Fruit fly (Drosophila melanogaster) whole organism, embryonic: ENCODE results near the gene CG2256.

Experiments
- B-H1 ChIP-seq: fragments of 200-800 bp; sonication (Bioruptor generic); IDR thresholded peaks from 3 replicates; pipeline ENCODE4 v1.3.6; 2022; ENCODE audit warnings: missing biosample characterization, missing genetic modification characterization
- CG1233 ChIP-seq: fragments of 200-800 bp; sonication (Bioruptor generic); optimal IDR thresholded peaks from 4 replicates; lab custom pipeline; 2018; ENCODE audit warnings: missing biosample characterization, mild to moderate bottlenecking, missing genetic modification characterization
- CG13624 ChIP-seq: fragments of 200-800 bp; sonication (Bioruptor generic); optimal IDR thresholded peaks from 2 replicates; lab custom pipeline; 2016; ENCODE audit warnings: missing biosample characterization, missing genetic modification characterization
- CG14441 ChIP-seq: fragments of 200-800 bp; sonication (Bioruptor generic); IDR thresholded peaks from 2 replicates; pipeline ENCODE4 v1.3.6; 2022; ENCODE audit warnings: missing biosample characterization, missing genetic modification characterization
- CG14710 ChIP-seq: fragments of 200-800 bp; sonication (Bioruptor generic); optimal IDR thresholded peaks from 3 replicates; lab custom pipeline; 2019; ENCODE audit warnings: missing biosample characterization, mild to moderate bottlenecking, missing genetic modification characterization, moderate library complexity
- CG1603 ChIP-seq: fragments of 200-800 bp; sonication (Bioruptor generic); optimal IDR thresholded peaks from 2 replicates; lab custom pipeline; 2019; ENCODE audit warnings: missing biosample characterization, mild to moderate bottlenecking, missing genetic modification characterization, moderate library complexity
- CG17186 ChIP-seq: fragments of 200-800 bp; sonication (Bioruptor generic); optimal IDR thresholded peaks from 3 replicates; lab custom pipeline; 2017; ENCODE audit warnings: missing biosample characterization, missing genetic modification reagents, missing genetic modification characterization
- CG17568 ChIP-seq: fragments of 200-800 bp; sonication (Bioruptor generic); optimal IDR thresholded peaks from 2 replicates; lab custom pipeline; 2018; ENCODE audit warnings: missing biosample characterization, mild to moderate bottlenecking, missing genetic modification characterization, moderate library complexity
- CG17829 ChIP-seq: fragments of 200-800 bp; optimal IDR thresholded peaks from 2 replicates; lab custom pipeline; 2019; ENCODE audit warnings: missing biosample characterization, mild to moderate bottlenecking, missing genetic modification characterization, moderate library complexity
- CG2120 ChIP-seq: fragments of 200-800 bp; sonication (Bioruptor generic); optimal IDR thresholded peaks from 3 replicates; lab custom pipeline; 2016; ENCODE audit warnings: missing biosample characterization, missing genetic modification characterization
- CG2712 ChIP-seq: fragments of 200-800 bp; optimal IDR thresholded peaks from 3 replicates; lab custom pipeline; 2019; ENCODE audit warnings: missing biosample characterization, mild to moderate bottlenecking, missing genetic modification characterization, moderate library complexity
- CG32772 ChIP-seq: fragments of 200-800 bp; sonication (Bioruptor generic); IDR thresholded peaks from 2 replicates; pipeline ENCODE4 v1.3.6; 2022; ENCODE audit warnings: missing biosample characterization, missing genetic modification characterization
- CG34422 ChIP-seq: fragments of 200-800 bp; sonication (Bioruptor generic); IDR thresholded peaks from 3 replicates; pipeline ENCODE4 v1.3.6; 2022; ENCODE audit warnings: missing biosample characterization, missing genetic modification characterization
- CG4854 ChIP-seq: fragments of 200-800 bp; sonication (Bioruptor generic); optimal IDR thresholded peaks from 2 replicates; lab custom pipeline; 2016; ENCODE audit warnings: missing biosample characterization, missing genetic modification characterization, inconsistent platforms
- CG7556 ChIP-seq: fragments of 200-800 bp; sonication (Bioruptor generic); optimal IDR thresholded peaks from 2 replicates; lab custom pipeline; 2017; ENCODE audit warnings: missing biosample characterization, mild to moderate bottlenecking, missing genetic modification characterization
- CG8290 ChIP-seq, 3 experiments: fragments of 200-800 bp; sonication (Bioruptor generic); optimal IDR thresholded peaks; 2 replicates each; lab custom pipeline; 2016 to 2019; ENCODE audit warnings: missing biosample characterization in 3 of 3, missing genetic modification characterization in 3 of 3, mild to moderate bottlenecking in 2 of 3, moderate library complexity in 1 of 3
- CTCF ChIP-seq: fragments of 200-800 bp; sonication (Bioruptor generic); optimal IDR thresholded peaks from 2 replicates; lab custom pipeline; 2017; ENCODE audit warnings: missing biosample characterization, mild to moderate bottlenecking, missing genetic modification characterization, moderate library complexity
- CoRest ChIP-seq: fragments of 200-800 bp; sonication (Bioruptor generic); optimal IDR thresholded peaks from 3 replicates; lab custom pipeline; 2018; ENCODE audit warnings: missing biosample characterization, mild to moderate bottlenecking, missing genetic modification characterization, moderate library complexity
- E2f2 ChIP-seq: fragments of 200-800 bp; sonication (Bioruptor generic); IDR thresholded peaks from 2 replicates; pipeline ENCODE4 v1.3.6; 2022; ENCODE audit warnings: missing biosample characterization, missing genetic modification characterization
- Elba2 ChIP-seq: fragments of 200-800 bp; sonication (Bioruptor generic); optimal IDR thresholded peaks from 3 replicates; lab custom pipeline; 2016; ENCODE audit warnings: missing biosample characterization, missing genetic modification characterization
- HHEX ChIP-seq: fragments of 200-800 bp; sonication (Bioruptor generic); optimal IDR thresholded peaks from 3 replicates; lab custom pipeline; 2017; ENCODE audit warnings: missing biosample characterization, mild to moderate bottlenecking, missing genetic modification characterization, missing genetic modification reagents
- HLH3B ChIP-seq: fragments of 200-800 bp; sonication (Bioruptor generic); IDR thresholded peaks from 2 replicates; pipeline ENCODE4 v1.3.6; 2022; ENCODE audit warnings: missing biosample characterization, missing genetic modification characterization
- HmgD ChIP-seq: fragments of 200-800 bp; sonication (Bioruptor generic); optimal IDR thresholded peaks from 3 replicates; lab custom pipeline; 2016; ENCODE audit warnings: missing biosample characterization, missing genetic modification characterization
- HmgZ ChIP-seq: fragments of 200-800 bp; sonication (Bioruptor generic); optimal IDR thresholded peaks from 2 replicates; lab custom pipeline; 2018; ENCODE audit warnings: missing biosample characterization, mild to moderate bottlenecking, missing genetic modification characterization
- Hr78 ChIP-seq, 2 experiments: fragments of 200-800 bp in 1 of 2; fragments of >200 bp in 1 of 2; sonication (Bioruptor generic) in 1 of 2; optimal IDR thresholded peaks; 2 replicates each; lab custom pipeline; 2017 to 2019; ENCODE audit warnings: missing biosample characterization in 2 of 2, missing genetic modification characterization in 2 of 2, mild to moderate bottlenecking in 1 of 2, moderate library complexity in 1 of 2
- Myb ChIP-seq: fragments of 200-800 bp; sonication (Bioruptor generic); optimal IDR thresholded peaks from 2 replicates; lab custom pipeline; 2016; ENCODE audit warnings: missing biosample characterization, missing genetic modification characterization
- NC2β ChIP-seq: fragments of 200-800 bp; sonication (Bioruptor generic); optimal IDR thresholded peaks from 2 replicates; lab custom pipeline; 2016; ENCODE audit warnings: missing biosample characterization, missing genetic modification characterization
- Oaz ChIP-seq: fragments of 200-800 bp; sonication (Bioruptor generic); IDR thresholded peaks from 2 replicates; pipeline ENCODE4 v1.3.6; 2022; ENCODE audit warnings: missing biosample characterization, missing genetic modification characterization
- Oli ChIP-seq: fragments of 200-800 bp; sonication (Bioruptor generic); optimal IDR thresholded peaks from 2 replicates; lab custom pipeline; 2018; ENCODE audit warnings: missing biosample characterization, mild to moderate bottlenecking, missing genetic modification characterization, moderate library complexity
- Opbp ChIP-seq: fragments of 200-800 bp; sonication (Bioruptor generic); IDR thresholded peaks from 3 replicates; pipeline ENCODE4 v1.3.6; 2022; ENCODE audit warnings: missing biosample characterization, missing genetic modification characterization; ENCODE audit not compliant: partially characterized antibody
- Sry-δ ChIP-seq: fragments of 200-800 bp; sonication (Bioruptor generic); optimal IDR thresholded peaks from 2 replicates; lab custom pipeline; 2016; ENCODE audit warnings: missing biosample characterization, missing genetic modification characterization
- Xrp1 ChIP-seq: fragments of 200-800 bp; sonication (Bioruptor generic); IDR thresholded peaks from 2 replicates; pipeline ENCODE4 v1.3.6; 2022; ENCODE audit warnings: missing biosample characterization, missing genetic modification characterization
- ac ChIP-seq: fragments of 200-800 bp; sonication (Bioruptor generic); optimal IDR thresholded peaks from 3 replicates; lab custom pipeline; 2017; ENCODE audit warnings: missing biosample characterization, mild to moderate bottlenecking, missing genetic modification characterization
- al ChIP-seq: fragments of 200-800 bp; sonication (Bioruptor generic); IDR thresholded peaks from 2 replicates; pipeline ENCODE4 v1.3.6; 2022; ENCODE audit warnings: missing biosample characterization, missing genetic modification characterization
- bbx ChIP-seq: fragments of 200-800 bp; sonication (Bioruptor generic); IDR thresholded peaks from 2 replicates; pipeline ENCODE4 v1.3.6; 2022; ENCODE audit warnings: missing biosample characterization, missing genetic modification characterization; ENCODE audit not compliant: partially characterized antibody
- bowl ChIP-seq: fragments of 200-800 bp; sonication (Bioruptor generic); IDR thresholded peaks from 2 replicates; pipeline ENCODE4 v1.3.6; 2022; ENCODE audit warnings: missing biosample characterization, missing genetic modification characterization
- chn ChIP-seq: fragments of 200-800 bp; sonication (Bioruptor generic); optimal IDR thresholded peaks from 2 replicates; lab custom pipeline; 2016; ENCODE audit warnings: missing biosample characterization, missing genetic modification characterization
- ci ChIP-seq: fragments of 200-800 bp; sonication (Bioruptor generic); IDR thresholded peaks from 3 replicates; pipeline ENCODE4 v1.3.6; 2022; ENCODE audit warnings: missing biosample characterization, missing genetic modification characterization
- dysf ChIP-seq: fragments of 200-800 bp; sonication (Bioruptor generic); IDR thresholded peaks from 3 replicates; pipeline ENCODE4 v1.3.6; 2022; ENCODE audit warnings: missing biosample characterization, missing genetic modification characterization
- eve ChIP-seq, 2 experiments: fragments of >200 bp; optimal IDR thresholded peaks; 2 replicates each; lab custom pipeline; 2017; ENCODE audit warnings: missing biosample characterization in 2 of 2, missing genetic modification characterization in 2 of 2
- grn ChIP-seq: fragments of 200-800 bp; sonication (Bioruptor generic); optimal IDR thresholded peaks from 3 replicates; lab custom pipeline; 2017; ENCODE audit warnings: missing biosample characterization, missing genetic modification characterization
- insv ChIP-seq, 2 experiments: fragments of 200-800 bp; sonication (Bioruptor generic); optimal IDR thresholded peaks; 3 replicates each; lab custom pipeline; 2016 to 2018; ENCODE audit warnings: missing biosample characterization in 2 of 2, missing genetic modification characterization in 2 of 2
- knrl ChIP-seq: fragments of 200-800 bp; sonication (Bioruptor generic); IDR thresholded peaks from 3 replicates; pipeline ENCODE4 v1.3.6; 2022; ENCODE audit warnings: missing biosample characterization, missing genetic modification characterization; ENCODE audit not compliant: partially characterized antibody
- mirr ChIP-seq: fragments of 200-800 bp; sonication (Bioruptor generic); optimal IDR thresholded peaks from 3 replicates; lab custom pipeline; 2018; ENCODE audit warnings: missing biosample characterization, mild to moderate bottlenecking, missing genetic modification characterization
- nmo ChIP-seq: fragments of 200-800 bp; sonication (Bioruptor generic); optimal IDR thresholded peaks from 2 replicates; lab custom pipeline; 2018; ENCODE audit warnings: missing biosample characterization, mild to moderate bottlenecking, missing genetic modification characterization, moderate library complexity
- nom ChIP-seq: fragments of 200-800 bp; sonication (Bioruptor generic); optimal IDR thresholded peaks from 2 replicates; lab custom pipeline; 2017; ENCODE audit warnings: missing biosample characterization, missing genetic modification characterization, mild to moderate bottlenecking, moderate library complexity, missing genetic modification reagents
- pzg ChIP-seq: fragments of 200-800 bp; sonication (Bioruptor generic); optimal IDR thresholded peaks from 3 replicates; lab custom pipeline; 2018; ENCODE audit warnings: missing biosample characterization, mild to moderate bottlenecking, missing genetic modification characterization, moderate library complexity
- rib ChIP-seq: fragments of 200-800 bp; sonication (Bioruptor generic); IDR thresholded peaks from 2 replicates; pipeline ENCODE4 v1.3.6; 2022; ENCODE audit warnings: missing biosample characterization, missing genetic modification characterization
- sens ChIP-seq: fragments of 200-800 bp; sonication (Bioruptor generic); peaks from one replicate; lab custom pipeline; 2016; ENCODE audit warnings: missing biosample characterization, missing genetic modification characterization
- sug ChIP-seq: fragments of 200-800 bp; optimal IDR thresholded peaks from 2 replicates; lab custom pipeline; 2019; ENCODE audit warnings: missing biosample characterization, mild to moderate bottlenecking, missing genetic modification characterization, moderate library complexity
- zen2 ChIP-seq: fragments of 200-800 bp; sonication (Bioruptor generic); IDR thresholded peaks from 3 replicates; pipeline ENCODE4 v1.3.6; 2022; ENCODE audit warnings: missing biosample characterization, missing genetic modification characterization; ENCODE audit not compliant: partially characterized antibody

The CG2256 gene

dm6 chrX:8093722-8094177 is 6.7 kb upstream of the CG2256 start, which contains the start of gene UbcE2H (continued):
- TF ChIP-seq CoRest (tag; lab: Kevin White, UChicago) (peak; percentile 60), HmgZ (tag; lab: Kevin White, UChicago) (peak; percentile 39), bbx (GFP tag; lab: Robert Waterston, UW) (no peak), CG2120 (no peak), al (GFP tag; lab: Robert Waterston, UW) (no peak), Myb (GFP tag; lab: Kevin White, UChicago) (peak; percentile 98), ci (GFP tag; lab: Robert Waterston, UW) (0 out of 3 replicates have a peak, but pooled peaks have one; percentile 25), Oaz (GFP tag; lab: Robert Waterston, UW) (no peak), CG1233 (peak; percentile 29), HmgD (GFP tag; lab: Kevin White, UChicago) (peak; percentile 27), CG17186 (GFP tag; lab: Kevin White, UChicago) (peak; percentile 23), nom (GFP tag; lab: Kevin White, UChicago) (no peak), sens (peak; percentile 65), HHEX (GFP tag; lab: Kevin White, UChicago) (peak; percentile 27), pzg (GFP tag; lab: Kevin White, UChicago) (peak; percentile 91), E2f2 (GFP tag; lab: Robert Waterston, UW) (peak; percentile 82), Elba2 (GFP tag; lab: Kevin White, UChicago) (no peak), mirr (GFP tag; lab: Kevin White, UChicago) (no peak), chn (GFP tag; lab: Kevin White, UChicago) (no peak), CG14441 (GFP tag; lab: Robert Waterston, UW) (no peak), B-H1 (no peak), sug (tag; lab: Kevin White, UChicago) (no peak), grn (GFP tag; lab: Kevin White, UChicago) (no peak), dysf (no peak), CG1603 (tag; lab: Kevin White, UChicago) (peak; percentile 71), Hr78 (GFP tag; optimal IDR thresholded peaks at IDR 0.05; lab: Kevin White, UChicago) (peak in 1 of 2 experiments; percentile 30), CG8290 (GFP tag; optimal IDR thresholded peaks at IDR 0.05; lab: Kevin White, UChicago) (no peak), CG8290 (tag; optimal IDR thresholded peaks at IDR 0.05; lab: Kevin White, UChicago) (peak in 1 of 2 experiments; percentile 52), Oli (tag; lab: Kevin White, UChicago) (no peak), nmo (GFP tag; lab: Kevin White, UChicago) (peak; percentile 1), knrl (GFP tag; lab: Robert Waterston, UW) (peak; percentile 19; the same call in 1 of the 3 replicates), CG7556 (no peak), CG17568 (GFP tag; lab: Kevin White, UChicago) (peak; percentile 14), CG14710 (peak; percentile 37), CG17829 (tag; lab: Kevin White, UChicago) (peak; percentile 5), eve (GFP tag; optimal IDR thresholded peaks at IDR 0.05; lab: Kevin White, UChicago) (peak in 1 of 2 experiments; percentile 19), NC2β (GFP tag; lab: Kevin White, UChicago) (peak; percentile 3), HLH3B (no peak), bowl (GFP tag; lab: Robert Waterston, UW) (no peak), ac (GFP tag; lab: Kevin White, UChicago) (no peak), Opbp (GFP tag; lab: Robert Waterston, UW) (peak; percentile 16; the same call in 1 of the 3 replicates), Xrp1 (GFP tag; lab: Robert Waterston, UW) (no peak), CG32772 (GFP tag; lab: Robert Waterston, UW) (no peak), zen2 (no peak), insv (GFP tag; optimal IDR thresholded peaks at IDR 0.05; lab: Kevin White, UChicago) (peak in 1 of 2 experiments; percentile 7), CG13624 (GFP tag; lab: Kevin White, UChicago) (peak; percentile 18), rib (GFP tag; lab: Robert Waterston, UW) (no peak), CG2712 (tag; lab: Kevin White, UChicago) (no peak), Sry-δ (GFP tag; lab: Kevin White, UChicago) (peak; percentile 46), CG4854 (GFP tag; lab: Kevin White, UChicago) (no peak), CTCF (GFP tag; lab: Kevin White, UChicago) (peak; percentile 61), CG34422 (GFP tag; lab: Robert Waterston, UW) (peak; percentile 11; the same call in 1 of the 3 replicates)
